Fruit fly (Drosophila melanogaster) whole organism, embryonic: ENCODE results near the gene slam.

Source experiments
- Atf6 ChIP-seq: fragments of 200-800 bp; sonication (Bioruptor generic); IDR thresholded peaks from 2 replicates; pipeline ENCODE4 v1.3.6; 2022; ENCODE audit warnings: missing biosample characterization, missing genetic modification characterization
- Bdp1 ChIP-seq: fragments of 200-800 bp; sonication (Bioruptor generic); optimal IDR thresholded peaks from 3 replicates; lab custom pipeline; 2016; ENCODE audit warnings: missing biosample characterization, missing genetic modification characterization
- BtbVII ChIP-seq: fragments of 200-800 bp; sonication (Bioruptor generic); optimal IDR thresholded peaks from 3 replicates; lab custom pipeline; 2017; ENCODE audit warnings: missing biosample characterization, mild to moderate bottlenecking, missing genetic modification characterization
- CG10209 ChIP-seq: fragments of 200-800 bp; sonication (Bioruptor generic); optimal IDR thresholded peaks from 3 replicates; lab custom pipeline; 2017; ENCODE audit warnings: missing biosample characterization, mild to moderate bottlenecking, missing genetic modification characterization, missing genetic modification reagents
- CG10366 ChIP-seq: fragments of 200-800 bp; sonication (Bioruptor generic); IDR thresholded peaks from 2 replicates; pipeline ENCODE4 v1.3.6; 2022; ENCODE audit warnings: missing biosample characterization, missing genetic modification characterization
- CG11085 ChIP-seq: fragments of 200-800 bp; sonication (Bioruptor generic); IDR thresholded peaks from 2 replicates; pipeline ENCODE4 v1.3.6; 2022; ENCODE audit warnings: missing biosample characterization, missing genetic modification characterization
- CG12155 ChIP-seq: fragments of 200-800 bp; sonication (Bioruptor generic); optimal IDR thresholded peaks from 3 replicates; lab custom pipeline; 2016; ENCODE audit warnings: missing biosample characterization, missing genetic modification characterization
- CG1233 ChIP-seq: fragments of 200-800 bp; sonication (Bioruptor generic); optimal IDR thresholded peaks from 4 replicates; lab custom pipeline; 2018; ENCODE audit warnings: missing biosample characterization, mild to moderate bottlenecking, missing genetic modification characterization
- CG13424 ChIP-seq: fragments of 200-800 bp; sonication (Bioruptor generic); optimal IDR thresholded peaks from 2 replicates; lab custom pipeline; 2019; ENCODE audit warnings: missing biosample characterization, mild to moderate bottlenecking, missing genetic modification characterization, moderate library complexity
- CG15011 ChIP-seq: fragments of 200-800 bp; sonication (Bioruptor generic); optimal IDR thresholded peaks from 3 replicates; lab custom pipeline; 2018; ENCODE audit warnings: missing biosample characterization, mild to moderate bottlenecking, missing genetic modification characterization
- CG18476 ChIP-seq: fragments of 200-800 bp; sonication (Bioruptor generic); optimal IDR thresholded peaks from 2 replicates; lab custom pipeline; 2016; ENCODE audit warnings: missing biosample characterization, mild to moderate bottlenecking, missing genetic modification characterization
- CG18619 ChIP-seq: fragments of 200-800 bp; sonication (Bioruptor generic); optimal IDR thresholded peaks from 3 replicates; lab custom pipeline; 2017; ENCODE audit warnings: missing biosample characterization, mild to moderate bottlenecking, missing genetic modification characterization
- CG32532 ChIP-seq: fragments of 200-800 bp; sonication (Bioruptor generic); IDR thresholded peaks from 2 replicates; pipeline ENCODE4 v1.3.6; 2022; ENCODE audit warnings: missing biosample characterization, missing genetic modification characterization
- CG34422 ChIP-seq: fragments of 200-800 bp; sonication (Bioruptor generic); IDR thresholded peaks from 3 replicates; pipeline ENCODE4 v1.3.6; 2022; ENCODE audit warnings: missing biosample characterization, missing genetic modification characterization
- CG4730 ChIP-seq: fragments of 200-800 bp; sonication (Bioruptor generic); IDR thresholded peaks from 2 replicates; pipeline ENCODE4 v1.3.6; 2022; ENCODE audit warnings: missing biosample characterization, missing genetic modification characterization
- CG4854 ChIP-seq: fragments of 200-800 bp; sonication (Bioruptor generic); optimal IDR thresholded peaks from 2 replicates; lab custom pipeline; 2016; ENCODE audit warnings: missing biosample characterization, missing genetic modification characterization, inconsistent platforms
- CG6175 ChIP-seq: fragments of 200-800 bp; sonication (Bioruptor generic); IDR thresholded peaks from 3 replicates; pipeline ENCODE4 v1.3.6; 2022; ENCODE audit warnings: missing biosample characterization, missing genetic modification characterization
- CG6654 ChIP-seq: fragments of 200-800 bp; sonication (Bioruptor generic); optimal IDR thresholded peaks from 2 replicates; lab custom pipeline; 2017; ENCODE audit warnings: missing biosample characterization, mild to moderate bottlenecking, missing genetic modification characterization
- CG7271 ChIP-seq: fragments of 200-800 bp; sonication (Bioruptor generic); optimal IDR thresholded peaks from 2 replicates; lab custom pipeline; 2018; ENCODE audit warnings: missing biosample characterization, mild to moderate bottlenecking, missing genetic modification characterization, moderate library complexity
- CG7556 ChIP-seq: fragments of 200-800 bp; sonication (Bioruptor generic); optimal IDR thresholded peaks from 2 replicates; lab custom pipeline; 2017; ENCODE audit warnings: missing biosample characterization, mild to moderate bottlenecking, missing genetic modification characterization
- CG7928 ChIP-seq: fragments of 200-800 bp; sonication (Bioruptor generic); optimal IDR thresholded peaks from 2 replicates; lab custom pipeline; 2017; ENCODE audit warnings: missing biosample characterization, mild to moderate bottlenecking, missing genetic modification characterization
- CG7987 ChIP-seq: fragments of 200-800 bp; sonication (Bioruptor generic); optimal IDR thresholded peaks from 2 replicates; lab custom pipeline; 2018; ENCODE audit warnings: missing biosample characterization, mild to moderate bottlenecking, missing genetic modification characterization, moderate library complexity
- CG8944 ChIP-seq: fragments of 200-800 bp; sonication (Bioruptor generic); optimal IDR thresholded peaks from 3 replicates; lab custom pipeline; 2016; ENCODE audit warnings: missing biosample characterization, missing genetic modification characterization
- Drgx ChIP-seq: fragments of 200-800 bp; sonication (Bioruptor generic); IDR thresholded peaks from 2 replicates; pipeline ENCODE4 v1.3.6; 2022; ENCODE audit warnings: missing biosample characterization, missing genetic modification characterization
- Eip74EF ChIP-seq, 2 experiments: fragments of 200-800 bp in 1 of 2; fragments of >200 bp in 1 of 2; sonication (Bioruptor generic) in 1 of 2; optimal IDR thresholded peaks; 2 replicates each; lab custom pipeline; 2017 to 2019; ENCODE audit warnings: missing biosample characterization in 2 of 2, missing genetic modification characterization in 2 of 2, mild to moderate bottlenecking in 1 of 2, moderate library complexity in 1 of 2
- Jarid2 ChIP-seq: fragments of 200-800 bp; sonication (Bioruptor generic); optimal IDR thresholded peaks from 3 replicates; lab custom pipeline; 2017; ENCODE audit warnings: mild to moderate bottlenecking, missing biosample characterization, missing genetic modification reagents, missing genetic modification characterization
- MESR4 ChIP-seq: fragments of 200-800 bp; sonication (Bioruptor generic); optimal IDR thresholded peaks from 2 replicates; lab custom pipeline; 2018; ENCODE audit warnings: missing biosample characterization, mild to moderate bottlenecking, missing genetic modification characterization, moderate library complexity
- Max ChIP-seq: fragments of 200-800 bp; sonication (Bioruptor generic); optimal IDR thresholded peaks from 2 replicates; lab custom pipeline; 2016; ENCODE audit warnings: missing biosample characterization, mild to moderate bottlenecking, missing genetic modification characterization
- NfI ChIP-seq: fragments of 200-800 bp; sonication (Bioruptor generic); optimal IDR thresholded peaks from 3 replicates; lab custom pipeline; 2018; ENCODE audit warnings: missing biosample characterization, mild to moderate bottlenecking, missing genetic modification characterization, moderate library complexity
- Optix ChIP-seq: fragments of 200-800 bp; sonication (Bioruptor generic); IDR thresholded peaks from 3 replicates; pipeline ENCODE4 v1.3.6; 2022; ENCODE audit warnings: missing biosample characterization, missing genetic modification characterization
- Scr ChIP-seq: fragments of 200-800 bp; sonication (Bioruptor generic); IDR thresholded peaks from 2 replicates; pipeline ENCODE4 v1.3.6; 2022; ENCODE audit warnings: missing biosample characterization, missing genetic modification characterization; ENCODE audit not compliant: partially characterized antibody
- Usf ChIP-seq: fragments of 200-800 bp; sonication (Bioruptor generic); optimal IDR thresholded peaks from 2 replicates; lab custom pipeline; 2017; ENCODE audit warnings: missing genotype, missing biosample characterization, missing genetic modification characterization
- Xbp1 ChIP-seq: fragments of 200-800 bp; sonication (Bioruptor generic); optimal IDR thresholded peaks from 3 replicates; lab custom pipeline; 2016; ENCODE audit warnings: missing biosample characterization, mild to moderate bottlenecking, missing genetic modification characterization
- ac ChIP-seq: fragments of 200-800 bp; sonication (Bioruptor generic); optimal IDR thresholded peaks from 3 replicates; lab custom pipeline; 2017; ENCODE audit warnings: missing biosample characterization, mild to moderate bottlenecking, missing genetic modification characterization
- ap ChIP-seq: fragments of 200-800 bp; sonication (Bioruptor generic); IDR thresholded peaks from 2 replicates; pipeline ENCODE4 v1.3.6; 2022; ENCODE audit warnings: missing biosample characterization, missing genetic modification characterization
- dimm ChIP-seq: fragments of 200-800 bp; sonication (Bioruptor generic); IDR thresholded peaks from 2 replicates; pipeline ENCODE4 v1.3.6; 2022; ENCODE audit warnings: missing biosample characterization, missing genetic modification characterization
- disco-r ChIP-seq: fragments of 200-800 bp; sonication (Bioruptor generic); optimal IDR thresholded peaks from 2 replicates; lab custom pipeline; 2016; ENCODE audit warnings: missing biosample characterization, missing genetic modification characterization
- dm ChIP-seq: fragments of 200-800 bp; sonication (Bioruptor generic); optimal IDR thresholded peaks from 3 replicates; lab custom pipeline; 2016; ENCODE audit warnings: missing biosample characterization, missing genetic modification characterization
- dmrt11E ChIP-seq: fragments of 200-800 bp; sonication (Bioruptor generic); optimal IDR thresholded peaks from 3 replicates; lab custom pipeline; 2018; ENCODE audit warnings: missing biosample characterization, mild to moderate bottlenecking, missing genetic modification characterization, moderate library complexity
- ems ChIP-seq: fragments of 200-800 bp; sonication (Bioruptor generic); optimal IDR thresholded peaks from 3 replicates; lab custom pipeline; 2016; ENCODE audit warnings: missing biosample characterization, missing genetic modification characterization
- esg ChIP-seq: fragments of 200-800 bp; sonication (Bioruptor generic); conservative IDR thresholded peaks from 2 replicates; pipeline ENCODE4 v1.3.6; 2022; ENCODE audit warnings: missing biosample characterization, missing genetic modification characterization
- hbn ChIP-seq: fragments of 200-800 bp; sonication (Bioruptor generic); IDR thresholded peaks from 2 replicates; pipeline ENCODE4 v1.3.6; 2022; ENCODE audit warnings: missing biosample characterization, missing genetic modification characterization; ENCODE audit not compliant: partially characterized antibody
- kay ChIP-seq: fragments of 200-800 bp; sonication (Bioruptor generic); optimal IDR thresholded peaks from 2 replicates; lab custom pipeline; 2016; ENCODE audit warnings: missing biosample characterization, missing genetic modification characterization
- mld ChIP-seq: fragments of 200-800 bp; sonication (Bioruptor generic); IDR thresholded peaks from 3 replicates; pipeline ENCODE4 v1.3.6; 2022; ENCODE audit warnings: missing biosample characterization, missing genetic modification characterization; ENCODE audit not compliant: partially characterized antibody
- pan ChIP-seq, 4 experiments: fragments of >200 bp in 3 of 4; fragments of 200-800 bp in 1 of 4; sonication (Bioruptor generic) in 1 of 4; optimal IDR thresholded peaks in 3 of 4; IDR thresholded peaks in 1 of 4; 2 replicates each; pipeline versions ENCODE4 v1.3.6 to Lab custom; 2017 to 2022; ENCODE audit warnings: missing biosample characterization in 2 of 4, missing genetic modification characterization in 2 of 4, mixed read lengths in 1 of 4
- schlank ChIP-seq: fragments of 200-800 bp; sonication (Bioruptor generic); optimal IDR thresholded peaks from 2 replicates; lab custom pipeline; 2018; ENCODE audit warnings: missing biosample characterization, mild to moderate bottlenecking, missing genetic modification characterization
- slp2 ChIP-seq: fragments of 200-800 bp; sonication (Bioruptor generic); optimal IDR thresholded peaks from 2 replicates; lab custom pipeline; 2016; ENCODE audit warnings: missing biosample characterization, missing genetic modification characterization
- zen ChIP-seq: fragments of 200-800 bp; sonication (Bioruptor generic); optimal IDR thresholded peaks from 3 replicates; lab custom pipeline; 2018; ENCODE audit warnings: missing biosample characterization, mild to moderate bottlenecking, missing genetic modification characterization, moderate library complexity

Gene slam

DNA sequence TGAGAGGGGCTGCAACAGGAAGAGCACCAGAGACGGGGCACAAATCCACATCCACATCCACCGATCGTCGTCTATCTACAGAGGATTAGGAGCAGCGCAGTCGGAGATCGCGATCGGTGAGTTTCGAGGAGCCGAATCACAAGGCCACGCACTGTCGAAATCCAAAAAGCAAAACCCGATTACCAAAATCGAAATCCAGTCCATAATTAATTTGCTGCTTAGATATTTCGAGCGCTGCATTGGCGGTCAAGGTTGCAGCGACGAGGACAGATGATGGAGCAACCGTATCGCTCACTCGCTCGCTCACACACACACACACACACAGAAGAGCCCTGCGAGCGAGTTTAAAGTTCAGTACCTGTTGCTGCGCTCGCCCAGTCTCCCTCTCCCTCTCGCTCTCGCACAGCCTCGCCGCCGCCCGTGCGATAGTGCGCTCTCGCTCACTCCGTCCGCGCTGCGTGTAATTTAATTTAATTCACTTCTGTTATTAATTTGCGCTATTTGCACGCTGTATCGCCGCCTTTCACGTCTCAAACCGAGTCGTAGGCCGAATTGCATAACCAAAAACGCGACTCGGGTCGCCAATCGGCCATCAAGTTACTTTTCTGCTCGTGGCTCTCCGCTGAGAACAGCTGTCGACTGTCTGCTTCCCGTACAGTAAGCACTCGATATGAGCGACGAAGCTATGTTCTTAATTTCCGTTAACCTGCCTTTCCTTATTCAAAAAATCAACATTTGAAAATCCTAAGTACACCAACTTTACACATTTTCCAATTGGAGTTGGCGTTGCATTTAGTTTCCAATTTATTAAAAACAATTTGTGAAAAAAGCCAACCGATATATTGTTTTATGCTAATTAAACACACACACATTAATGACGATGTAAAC lies 32.9 kb upstream of the slam start (continued):
- peak; percentile 63 for TF ChIP-seq CG13424 (tag; lab: Kevin White, UChicago)
- TF ChIP-seq Atf6 (GFP tag; lab: Robert Waterston, UW): peak; percentile 30; the same call in 1 of the 2 replicates
- no peak for TF ChIP-seq ap (GFP tag; lab: Robert Waterston, UW)
- peak; percentile 42 for TF ChIP-seq schlank (tag; lab: Kevin White, UChicago)
- peak; percentile 42; the same call in 1 of the 2 replicates for TF ChIP-seq CG32532 (GFP tag; lab: Robert Waterston, UW)
- TF ChIP-seq Xbp1 (GFP tag; lab: Kevin White, UChicago): peak; percentile 43
- no peak for TF ChIP-seq CG11085
- TF ChIP-seq MESR4 (GFP tag; lab: Kevin White, UChicago): no peak
- peak; percentile 33 for TF ChIP-seq Jarid2 (GFP tag; lab: Kevin White, UChicago)
- no peak for TF ChIP-seq Bdp1 (GFP tag; lab: Kevin White, UChicago)
- TF ChIP-seq CG18619: peak; percentile 9
- peak; percentile 42 for TF ChIP-seq dmrt11E
- no peak for TF ChIP-seq CG6654 (GFP tag; lab: Kevin White, UChicago)
- no peak for TF ChIP-seq Eip74EF (GFP tag; optimal IDR thresholded peaks at IDR 0.05; lab: Kevin White, UChicago)
- TF ChIP-seq hbn (GFP tag; lab: Robert Waterston, UW): peak; percentile 19; the same call in 1 of the 2 replicates
- TF ChIP-seq CG12155: peak; percentile 63
- no peak for TF ChIP-seq Usf (GFP tag; lab: Kevin White, UChicago)
- TF ChIP-seq CG4854 (GFP tag; lab: Kevin White, UChicago): no peak
- no peak for TF ChIP-seq CG7928 (GFP tag; lab: Kevin White, UChicago)
- peak; percentile 69; the same call in 2 of the 3 replicates for TF ChIP-seq CG34422 (GFP tag; lab: Robert Waterston, UW)
- TF ChIP-seq CG1233 (GFP tag; lab: Kevin White, UChicago): no peak
- no peak for TF ChIP-seq BtbVII (GFP tag; lab: Kevin White, UChicago)
- TF ChIP-seq esg (GFP tag; lab: Robert Waterston, UW): no peak
- peak; percentile 10 for TF ChIP-seq slp2
- peak; percentile 27 for TF ChIP-seq ems (GFP tag; lab: Kevin White, UChicago)
- TF ChIP-seq Scr (GFP tag; lab: Robert Waterston, UW): no peak
- TF ChIP-seq pan (optimal IDR thresholded peaks at IDR 0.05; lab: Kevin White, UChicago): no peak
- TF ChIP-seq pan (GFP tag; optimal IDR thresholded peaks at IDR 0.05 in 1 of 2, IDR thresholded peaks at IDR 0.05 in 1 of 2): peak in 1 of 2 experiments; percentile 57
- TF ChIP-seq disco-r: no peak
- no peak for TF ChIP-seq CG15011 (GFP tag; lab: Kevin White, UChicago)
- TF ChIP-seq Optix (GFP tag; lab: Robert Waterston, UW): no peak; the same call in 2 of the 3 replicates
- TF ChIP-seq NfI (GFP tag; lab: Kevin White, UChicago): peak; percentile 14
- TF ChIP-seq CG6175: no peak
- no peak for TF ChIP-seq dimm (GFP tag; lab: Robert Waterston, UW)
- TF ChIP-seq Drgx (GFP tag; lab: Robert Waterston, UW): no peak
- TF ChIP-seq Max (GFP tag; lab: Kevin White, UChicago): no peak
- no peak for TF ChIP-seq CG8944 (GFP tag; lab: Kevin White, UChicago)
- peak; percentile 18 for TF ChIP-seq dm (GFP tag; lab: Kevin White, UChicago)
- peak; percentile 22 for TF ChIP-seq CG7556 (GFP tag; lab: Kevin White, UChicago)
- peak; percentile 31; the same call in 1 of the 3 replicates for TF ChIP-seq mld (GFP tag; lab: Robert Waterston, UW)
- TF ChIP-seq CG7987 (GFP tag; lab: Kevin White, UChicago): no peak
- TF ChIP-seq ac (GFP tag; lab: Kevin White, UChicago): no peak
- TF ChIP-seq zen (tag; lab: Kevin White, UChicago): no peak
- TF ChIP-seq CG4730 (GFP tag; lab: Robert Waterston, UW): no peak
- TF ChIP-seq CG18476 (GFP tag; lab: Kevin White, UChicago): peak; percentile 25
- TF ChIP-seq CG10366 (GFP tag; lab: Robert Waterston, UW): no peak
- TF ChIP-seq CG7271: no peak
- no peak for TF ChIP-seq kay
- no peak for TF ChIP-seq CG10209 (GFP tag; lab: Kevin White, UChicago)
